Fruit fly (Drosophila melanogaster): Measurements from ENCODE around the gene CG4042.
A peak's percentile ranks its signal among the peaks of the same experiment; 100 is the strongest.

The CG4042 gene

dm6 chr3L:20771891-20772646 is 762 bp upstream of the CG4042 start (continued):
- TF ChIP-seq CG15073 (GFP tag; optimal IDR thresholded peaks at IDR 0.05) (no peak), CG10366 (GFP tag; IDR thresholded peaks at IDR 0.05) (peak; percentile 80), Hmr (GFP tag; optimal IDR thresholded peaks at IDR 0.05) (peak; percentile 84), Hand (GFP tag; optimal IDR thresholded peaks at IDR 0.05) (peak; percentile 9), Sry-δ (GFP tag; optimal IDR thresholded peaks at IDR 0.05) (peak; percentile 29), pita (GFP tag; optimal IDR thresholded peaks at IDR 0.05) (no peak), HHEX (GFP tag; optimal IDR thresholded peaks at IDR 0.05) (peak; percentile 81), knrl (GFP tag; IDR thresholded peaks at IDR 0.05; ENCODE audit: partially characterized antibody) (no peak), row (GFP tag; IDR thresholded peaks at IDR 0.05) (peak; percentile 88), ase (GFP tag; IDR thresholded peaks at IDR 0.05) (peak; percentile 81; the same call in 2 of the 3 replicates), sima (GFP tag; optimal IDR thresholded peaks at IDR 0.05) (no peak), Neu2 (GFP tag; optimal IDR thresholded peaks at IDR 0.05; ENCODE audit: borderline replicate concordance) (no peak), pzg (GFP tag; optimal IDR thresholded peaks at IDR 0.05) (peak; percentile 12), CG4282 (GFP tag; optimal IDR thresholded peaks at IDR 0.05) (no peak), CG9876 (GFP tag; optimal IDR thresholded peaks at IDR 0.05) (peak; percentile 8), CG15601 (tag; optimal IDR thresholded peaks at IDR 0.05) (peak; percentile 55), CG4617 (GFP tag; optimal IDR thresholded peaks at IDR 0.05; ENCODE audit: borderline replicate concordance) (peak; percentile 52), CG1832 (GFP tag; optimal IDR thresholded peaks at IDR 0.05) (no peak), MTF-1 (GFP tag; optimal IDR thresholded peaks at IDR 0.05; ENCODE audit: borderline replicate concordance) (peak; percentile 57), CG11456 (GFP tag; IDR thresholded peaks at IDR 0.05) (peak; percentile 83), oc (tag; optimal IDR thresholded peaks at IDR 0.05) (peak; percentile 80), onecut (GFP tag; IDR thresholded peaks at IDR 0.05) (peak; percentile 81), MBD-R2 (GFP tag; IDR thresholded peaks at IDR 0.05) (peak; percentile 46; the same call in 1 of the 2 replicates), CG7839 (tag; optimal IDR thresholded peaks at IDR 0.05) (peak; percentile 81), CG13123 (GFP tag; optimal IDR thresholded peaks at IDR 0.05) (peak; percentile 64), CG14050 (GFP tag; IDR thresholded peaks at IDR 0.05) (peak; percentile 82), CG2129 (GFP tag; IDR thresholded peaks at IDR 0.05; ENCODE audit: partially characterized antibody) (no peak), sd (tag; optimal IDR thresholded peaks at IDR 0.05) (peak; percentile 99), Rfx (GFP tag; IDR thresholded peaks at IDR 0.05) (peak; percentile 87), H15 (GFP tag; IDR thresholded peaks at IDR 0.05) (peak; percentile 69), Fer2 (tag; optimal IDR thresholded peaks at IDR 0.05) (peak; percentile 18), ttk (GFP tag; IDR thresholded peaks at IDR 0.05) (peak; percentile 55), wor (GFP tag; IDR thresholded peaks at IDR 0.05) (peak; percentile 66), CG11093 (GFP tag; IDR thresholded peaks at IDR 0.05) (peak; percentile 49; the same call in 1 of the 3 replicates), tx (GFP tag; optimal IDR thresholded peaks at IDR 0.05) (peak; percentile 63), CG7928 (GFP tag; optimal IDR thresholded peaks at IDR 0.05) (peak; percentile 51), CG11398 (GFP tag; optimal IDR thresholded peaks at IDR 0.05) (peak; percentile 70), Hr39 (optimal IDR thresholded peaks at IDR 0.05) (no peak), klu (GFP tag; IDR thresholded peaks at IDR 0.05) (peak; percentile 53; the same call in 1 of the 2 replicates), Ets97D (GFP tag; optimal IDR thresholded peaks at IDR 0.05) (peak; percentile 24), CG14710 (tag; optimal IDR thresholded peaks at IDR 0.05) (peak; percentile 73), salm (tag; optimal IDR thresholded peaks at IDR 0.05) (peak; percentile 67), NC2α (GFP tag; optimal IDR thresholded peaks at IDR 0.05) (peak; percentile 35), CG9727 (GFP tag; optimal IDR thresholded peaks at IDR 0.05) (peak; percentile 84), nmo (GFP tag; optimal IDR thresholded peaks at IDR 0.05) (peak; percentile 80), CG7556 (GFP tag; optimal IDR thresholded peaks at IDR 0.05) (peak; percentile 82), ham (GFP tag; IDR thresholded peaks at IDR 0.05) (no peak), CG15269 (tag; optimal IDR thresholded peaks at IDR 0.05) (peak; percentile 78), zf30C (GFP tag; optimal IDR thresholded peaks at IDR 0.05) (no peak)

All from whole organism, embryonic.